Fruit fly (Drosophila melanogaster) whole organism, embryonic: ENCODE measurements around the gene CG43867.

Source experiments
- Antp ChIP-seq: fragments of 200-800 bp; sonication (Bioruptor generic); optimal IDR thresholded peaks from 3 replicates; lab custom pipeline; 2016; ENCODE audit warnings: missing biosample characterization, missing genetic modification characterization
- Atf3 ChIP-seq: fragments of 200-800 bp; sonication (Bioruptor generic); optimal IDR thresholded peaks from 3 replicates; lab custom pipeline; 2016; ENCODE audit warnings: missing biosample characterization, missing genetic modification characterization
- B-H1 ChIP-seq: fragments of 200-800 bp; sonication (Bioruptor generic); IDR thresholded peaks from 3 replicates; pipeline ENCODE4 v1.3.6; 2022; ENCODE audit warnings: missing biosample characterization, missing genetic modification characterization
- CG10565 ChIP-seq: fragments of 200-800 bp; sonication (Bioruptor generic); optimal IDR thresholded peaks from 3 replicates; lab custom pipeline; 2016; ENCODE audit warnings: missing biosample characterization, mild to moderate bottlenecking, missing genetic modification characterization
- CG13775 ChIP-seq: fragments of 200-800 bp; sonication (Bioruptor generic); optimal IDR thresholded peaks from 3 replicates; lab custom pipeline; 2017; ENCODE audit warnings: missing biosample characterization, mild to moderate bottlenecking, missing genetic modification characterization
- CG15011 ChIP-seq: fragments of 200-800 bp; sonication (Bioruptor generic); optimal IDR thresholded peaks from 3 replicates; lab custom pipeline; 2018; ENCODE audit warnings: missing biosample characterization, mild to moderate bottlenecking, missing genetic modification characterization
- CG15696 ChIP-seq: fragments of 200-800 bp; sonication (Bioruptor generic); optimal IDR thresholded peaks from 2 replicates; lab custom pipeline; 2019; ENCODE audit warnings: missing biosample characterization, mild to moderate bottlenecking, missing genetic modification characterization, moderate library complexity
- CG16863 ChIP-seq: fragments of 200-800 bp; sonication (Bioruptor generic); optimal IDR thresholded peaks from 3 replicates; lab custom pipeline; 2016; ENCODE audit warnings: missing biosample characterization, missing genetic modification characterization
- CG31224 ChIP-seq: fragments of 200-800 bp; sonication (Bioruptor generic); IDR thresholded peaks from 2 replicates; pipeline ENCODE4 v1.3.6; 2022; ENCODE audit warnings: missing biosample characterization, missing genetic modification characterization
- CG31441 ChIP-seq: fragments of 200-800 bp; sonication (Bioruptor generic); IDR thresholded peaks from 2 replicates; pipeline ENCODE4 v1.3.6; 2022; ENCODE audit warnings: missing biosample characterization, missing genetic modification characterization
- CG33213 ChIP-seq: fragments of 200-800 bp; sonication (Bioruptor generic); optimal IDR thresholded peaks from 3 replicates; lab custom pipeline; 2016; ENCODE audit warnings: missing biosample characterization, missing genetic modification characterization
- CG4282 ChIP-seq: fragments of 200-800 bp; sonication (Bioruptor generic); optimal IDR thresholded peaks from 2 replicates; lab custom pipeline; 2016; ENCODE audit warnings: missing biosample characterization, missing genetic modification characterization
- CG6813 ChIP-seq: fragments of 200-800 bp; sonication (Bioruptor generic); optimal IDR thresholded peaks from 2 replicates; lab custom pipeline; 2017; ENCODE audit warnings: missing biosample characterization, missing genetic modification characterization, mild to moderate bottlenecking, moderate library complexity, missing genetic modification reagents
- CG7556 ChIP-seq: fragments of 200-800 bp; sonication (Bioruptor generic); optimal IDR thresholded peaks from 2 replicates; lab custom pipeline; 2017; ENCODE audit warnings: missing biosample characterization, mild to moderate bottlenecking, missing genetic modification characterization
- CG9215 ChIP-seq: fragments of 200-800 bp; sonication (Bioruptor generic); IDR thresholded peaks from 2 replicates; pipeline ENCODE4 v1.3.6; 2022; ENCODE audit warnings: missing biosample characterization, missing genetic modification characterization
- CTCF ChIP-seq: fragments of 200-800 bp; sonication (Bioruptor generic); optimal IDR thresholded peaks from 2 replicates; lab custom pipeline; 2017; ENCODE audit warnings: missing biosample characterization, mild to moderate bottlenecking, missing genetic modification characterization, moderate library complexity
- Dbx ChIP-seq: fragments of 200-800 bp; sonication (Bioruptor generic); IDR thresholded peaks from 3 replicates; pipeline ENCODE4 v1.3.6; 2022; ENCODE audit warnings: missing biosample characterization, missing genetic modification characterization
- Dfd ChIP-seq, 2 experiments: fragments of >200 bp; optimal IDR thresholded peaks; 2 replicates each; lab custom pipeline; 2017; ENCODE audit warnings: missing biosample characterization in 2 of 2, missing genetic modification characterization in 2 of 2
- Dip2 ChIP-seq: fragments of 200-800 bp; sonication (Bioruptor generic); IDR thresholded peaks from 2 replicates; pipeline ENCODE4 v1.3.6; 2022; ENCODE audit warnings: missing biosample characterization, missing genetic modification characterization
- Doc3 ChIP-seq: fragments of 200-800 bp; sonication (Bioruptor generic); IDR thresholded peaks from 3 replicates; pipeline ENCODE4 v1.3.6; 2022; ENCODE audit warnings: missing biosample characterization, missing genetic modification characterization; ENCODE audit not compliant: partially characterized antibody
- Dp ChIP-seq: fragments of 200-800 bp; sonication (Bioruptor generic); optimal IDR thresholded peaks from 2 replicates; lab custom pipeline; 2018; ENCODE audit warnings: missing biosample characterization, mild to moderate bottlenecking, missing genetic modification characterization, moderate library complexity
- Gug ChIP-seq: fragments of 200-800 bp; sonication (Bioruptor generic); IDR thresholded peaks from 4 replicates; pipeline ENCODE4 v1.3.6; 2022; ENCODE audit warnings: missing biosample characterization, missing genetic modification characterization
- Hmx ChIP-seq: fragments of 200-800 bp; sonication (Bioruptor generic); optimal IDR thresholded peaks from 2 replicates; lab custom pipeline; 2016; ENCODE audit warnings: missing biosample characterization, missing genetic modification characterization
- Mad ChIP-seq: fragments of 200-800 bp; sonication (Bioruptor generic); optimal IDR thresholded peaks from 2 replicates; lab custom pipeline; 2016; ENCODE audit warnings: missing biosample characterization, missing genetic modification characterization
- Stat92E ChIP-seq, 3 experiments: fragments of >200 bp in 2 of 3; fragments of 200-800 bp in 1 of 3; sonication (Bioruptor generic) in 1 of 3; optimal IDR thresholded peaks; 2 replicates each; lab custom pipeline; 2017 to 2019; ENCODE audit warnings: missing biosample characterization in 3 of 3, missing genetic modification characterization in 3 of 3, mild to moderate bottlenecking in 1 of 3, moderate library complexity in 1 of 3
- Tbp ChIP-seq: fragments of >200 bp; optimal IDR thresholded peaks from 2 replicates; lab custom pipeline; 2018; ENCODE audit warnings: missing biosample characterization, missing genetic modification characterization
- Xbp1 ChIP-seq: fragments of 200-800 bp; sonication (Bioruptor generic); optimal IDR thresholded peaks from 3 replicates; lab custom pipeline; 2016; ENCODE audit warnings: missing biosample characterization, mild to moderate bottlenecking, missing genetic modification characterization
- ara ChIP-seq: fragments of 200-800 bp; sonication (Bioruptor generic); IDR thresholded peaks from 2 replicates; pipeline ENCODE4 v1.3.6; 2022; ENCODE audit warnings: missing biosample characterization, missing genetic modification characterization
- bbx ChIP-seq: fragments of 200-800 bp; sonication (Bioruptor generic); IDR thresholded peaks from 2 replicates; pipeline ENCODE4 v1.3.6; 2022; ENCODE audit warnings: missing biosample characterization, missing genetic modification characterization; ENCODE audit not compliant: partially characterized antibody
- cato ChIP-seq: fragments of 200-800 bp; sonication (Bioruptor generic); optimal IDR thresholded peaks from 2 replicates; lab custom pipeline; 2016; ENCODE audit warnings: missing biosample characterization, missing genetic modification characterization, borderline replicate concordance
- cg ChIP-seq: fragments of 200-800 bp; sonication (Bioruptor generic); optimal IDR thresholded peaks from 3 replicates; lab custom pipeline; 2019; ENCODE audit warnings: missing biosample characterization, mild to moderate bottlenecking, missing genetic modification characterization, moderate library complexity
- crol ChIP-seq: fragments of 200-800 bp; sonication (Bioruptor generic); IDR thresholded peaks from 2 replicates; pipeline ENCODE4 v1.3.6; 2022; ENCODE audit warnings: missing biosample characterization, missing genetic modification characterization
- crp ChIP-seq, 2 experiments: fragments of 200-800 bp; sonication (Bioruptor generic); optimal IDR thresholded peaks; 2 replicates in 1 of 2; 3 replicates in 1 of 2; lab custom pipeline; 2017; ENCODE audit warnings: missing biosample characterization in 2 of 2, missing genetic modification characterization in 2 of 2, mild to moderate bottlenecking in 1 of 2, moderate library complexity in 1 of 2
- da ChIP-seq: fragments of 200-800 bp; sonication (Bioruptor generic); optimal IDR thresholded peaks from 2 replicates; lab custom pipeline; 2016; ENCODE audit warnings: missing biosample characterization, missing genetic modification characterization
- dm ChIP-seq: fragments of 200-800 bp; sonication (Bioruptor generic); optimal IDR thresholded peaks from 3 replicates; lab custom pipeline; 2016; ENCODE audit warnings: missing biosample characterization, missing genetic modification characterization
- ftz-f1 ChIP-seq: fragments of 200-800 bp; sonication (Bioruptor generic); optimal IDR thresholded peaks from 2 replicates; lab custom pipeline; 2016; ENCODE audit warnings: missing biosample characterization, missing genetic modification characterization
- gsb ChIP-seq: fragments of 200-800 bp; sonication (Bioruptor generic); IDR thresholded peaks from 2 replicates; pipeline ENCODE4 v1.3.6; 2022; ENCODE audit warnings: missing biosample characterization, missing genetic modification characterization
- ham ChIP-seq: fragments of 200-800 bp; sonication (Bioruptor generic); IDR thresholded peaks from 2 replicates; pipeline ENCODE4 v1.3.6; 2022; ENCODE audit warnings: missing biosample characterization, missing genetic modification characterization
- hkb ChIP-seq, 2 experiments: fragments of 200-800 bp in 1 of 2; fragments of >200 bp in 1 of 2; sonication (Bioruptor generic) in 1 of 2; IDR thresholded peaks in 1 of 2; optimal IDR thresholded peaks in 1 of 2; 2 replicates each; pipeline versions ENCODE4 v1.3.6 to Lab custom; 2017 to 2022; ENCODE audit warnings: missing biosample characterization in 1 of 2, missing genetic modification characterization in 1 of 2
- lilli ChIP-seq: fragments of 200-800 bp; sonication (Bioruptor generic); optimal IDR thresholded peaks from 3 replicates; lab custom pipeline; 2016; ENCODE audit warnings: missing biosample characterization, missing genetic modification characterization
- lov ChIP-seq, 2 experiments: fragments of 200-800 bp in 1 of 2; fragments of >200 bp in 1 of 2; sonication (Bioruptor generic) in 1 of 2; IDR thresholded peaks in 1 of 2; optimal IDR thresholded peaks in 1 of 2; 2 replicates in 1 of 2; 3 replicates in 1 of 2; pipeline versions ENCODE4 v1.3.6 to Lab custom; 2017 to 2022; ENCODE audit warnings: missing biosample characterization in 1 of 2, missing genetic modification characterization in 1 of 2
- maf-S ChIP-seq: fragments of 200-800 bp; sonication (Bioruptor generic); optimal IDR thresholded peaks from 2 replicates; lab custom pipeline; 2016; ENCODE audit warnings: missing biosample characterization, missing genetic modification characterization
- pan ChIP-seq, 4 experiments: fragments of >200 bp in 3 of 4; fragments of 200-800 bp in 1 of 4; sonication (Bioruptor generic) in 1 of 4; optimal IDR thresholded peaks in 3 of 4; IDR thresholded peaks in 1 of 4; 2 replicates each; pipeline versions ENCODE4 v1.3.6 to Lab custom; 2017 to 2022; ENCODE audit warnings: missing biosample characterization in 2 of 4, missing genetic modification characterization in 2 of 4, mixed read lengths in 1 of 4
- pum ChIP-seq: fragments of 200-800 bp; sonication (Bioruptor generic); optimal IDR thresholded peaks from 2 replicates; lab custom pipeline; 2016; ENCODE audit warnings: missing biosample characterization, missing genetic modification characterization
- salm ChIP-seq: fragments of 200-800 bp; sonication (Bioruptor generic); optimal IDR thresholded peaks from 2 replicates; lab custom pipeline; 2018; ENCODE audit warnings: missing biosample characterization, mild to moderate bottlenecking, missing genetic modification characterization
- ssp ChIP-seq: fragments of 200-800 bp; sonication (Bioruptor generic); IDR thresholded peaks from 2 replicates; pipeline ENCODE4 v1.3.6; 2022; ENCODE audit warnings: missing biosample characterization, missing genetic modification characterization
- ttk ChIP-seq: fragments of 200-800 bp; sonication (Bioruptor generic); IDR thresholded peaks from 2 replicates; pipeline ENCODE4 v2.1.2; 2022; ENCODE audit warnings: missing biosample characterization, missing genetic modification characterization
- vvl ChIP-seq: fragments of 200-800 bp; sonication (Bioruptor generic); IDR thresholded peaks from 2 replicates; pipeline ENCODE4 v1.3.6; 2022; ENCODE audit warnings: missing biosample characterization, missing genetic modification characterization
- zf30C ChIP-seq: fragments of 200-800 bp; sonication (Bioruptor generic); optimal IDR thresholded peaks from 3 replicates; lab custom pipeline; 2018; ENCODE audit warnings: missing biosample characterization, mild to moderate bottlenecking, missing genetic modification characterization

CG43867 gene

dm6 chrX:784456-784855 is 143.3 kb downstream of the CG43867 start, which contains the start of gene tw (continued):
- TF ChIP-seq Gug, result no peak
- no peak for TF ChIP-seq Tbp (GFP tag; lab: Kevin White, UChicago)
- no peak for TF ChIP-seq CG16863 (GFP tag; lab: Kevin White, UChicago)
- no peak for TF ChIP-seq CG10565

dm6 chrX:779344-779743 is 148.4 kb downstream of the CG43867 start:
- TF ChIP-seq Doc3 (GFP tag; lab: Robert Waterston, UW) (no peak), hkb (optimal IDR thresholded peaks at IDR 0.05; lab: Kevin White, UChicago) (no peak), hkb (GFP tag; IDR thresholded peaks at IDR 0.05; lab: Robert Waterston, UW) (0 out of 2 replicates have a peak, but pooled peaks have one; percentile 40), da (GFP tag; lab: Kevin White, UChicago) (no peak), Mad (GFP tag; lab: Kevin White, UChicago) (no peak), CG33213 (GFP tag; lab: Kevin White, UChicago) (no peak), pan (optimal IDR thresholded peaks at IDR 0.05; lab: Kevin White, UChicago) (no peak), pan (GFP tag; optimal IDR thresholded peaks at IDR 0.05 in 1 of 2, IDR thresholded peaks at IDR 0.05 in 1 of 2) (no peak), Dfd (GFP tag; optimal IDR thresholded peaks at IDR 0.05; lab: Kevin White, UChicago) (no peak), CTCF (GFP tag; lab: Kevin White, UChicago) (no peak), crol (peak; percentile 27; the same call in 1 of the 2 replicates), zf30C (GFP tag; lab: Kevin White, UChicago) (no peak), lov (optimal IDR thresholded peaks at IDR 0.05; lab: Kevin White, UChicago) (no peak), lov (GFP tag; IDR thresholded peaks at IDR 0.05; lab: Robert Waterston, UW) (no peak), bbx (GFP tag; lab: Robert Waterston, UW) (no peak), CG4282 (GFP tag; lab: Kevin White, UChicago) (no peak), ara (GFP tag; lab: Robert Waterston, UW) (peak; percentile 34; the same call in 1 of the 2 replicates), CG31224 (no peak), CG13775 (GFP tag; lab: Kevin White, UChicago) (no peak), Dp (GFP tag; lab: Kevin White, UChicago) (no peak), Xbp1 (GFP tag; lab: Kevin White, UChicago) (no peak), Hmx (GFP tag; lab: Kevin White, UChicago) (no peak), Antp (GFP tag; lab: Kevin White, UChicago) (peak; percentile 0), lilli (GFP tag; lab: Kevin White, UChicago) (peak; percentile 21), maf-S (GFP tag; lab: Kevin White, UChicago) (no peak), cato (GFP tag; lab: Kevin White, UChicago) (no peak), CG9215 (GFP tag; lab: Robert Waterston, UW) (no peak), CG15696 (tag; lab: Kevin White, UChicago) (peak; percentile 2), ssp (GFP tag; lab: Robert Waterston, UW) (no peak), Atf3 (GFP tag; lab: Kevin White, UChicago) (no peak), salm (tag; lab: Kevin White, UChicago) (no peak), Stat92E (GFP tag; optimal IDR thresholded peaks at IDR 0.05; lab: Kevin White, UChicago) (no peak), Dip2 (GFP tag; lab: Robert Waterston, UW) (no peak), CG6813 (GFP tag; lab: Kevin White, UChicago) (peak; percentile 5), gsb (GFP tag; lab: Robert Waterston, UW) (no peak), dm (GFP tag; lab: Kevin White, UChicago) (no peak), CG15011 (GFP tag; lab: Kevin White, UChicago) (no peak), vvl (GFP tag; lab: Robert Waterston, UW) (peak; percentile 30; the same call in 1 of the 2 replicates), pum (GFP tag; lab: Kevin White, UChicago) (no peak), cg (no peak), ttk (GFP tag; lab: Robert Waterston, UW) (no peak), CG31441 (GFP tag; lab: Robert Waterston, UW) (no peak), crp (GFP tag; optimal IDR thresholded peaks at IDR 0.05; lab: Kevin White, UChicago) (no peak), Dbx (GFP tag; lab: Robert Waterston, UW) (no peak), CG7556 (peak; percentile 23), ham (GFP tag; lab: Robert Waterston, UW) (no peak), ftz-f1 (GFP tag; lab: Kevin White, UChicago) (no peak), B-H1 (GFP tag; lab: Robert Waterston, UW) (no peak; the same call in 2 of the 3 replicates)
